Fruit fly (Drosophila melanogaster) Kc167 (cell line): Measurements from ENCODE around the gene CG32192.

Experiments used
- Myc ChIP-seq: fragments of >200 bp; optimal IDR thresholded peaks from 2 replicates; lab custom pipeline; 2017; ENCODE audit warnings: missing external identifiers
- Sin3A ChIP-seq: fragments of >200 bp; optimal IDR thresholded peaks from 2 replicates; lab custom pipeline; 2018; ENCODE audit warnings: missing external identifiers
- h ChIP-seq: fragments of >200 bp; optimal IDR thresholded peaks from 3 replicates; lab custom pipeline; 2018; ENCODE audit warnings: missing external identifiers
- insv ChIP-seq: fragments of >200 bp; optimal IDR thresholded peaks from 3 replicates; lab custom pipeline; 2018; ENCODE audit warnings: missing external identifiers
- psq ChIP-seq: fragments of >200 bp; optimal IDR thresholded peaks from 2 replicates; lab custom pipeline; 2017; ENCODE audit warnings: missing external identifiers

dm6 chr3L:18088027-18088426 lies 47.9 kb downstream of the CG32192 start:
- TF ChIP-seq psq (lab: Kevin White, UChicago) (no peak), Myc (lab: Kevin White, UChicago) (no peak), Sin3A (lab: Kevin White, UChicago) (no peak), h (lab: Kevin White, UChicago) (no peak), insv (lab: Kevin White, UChicago) (no peak)
